Worm (Caenorhabditis elegans) whole organism, L3 larva: ENCODE measurements around the gene Y23B4A.1.

Experiments used
- ama-1 ChIP-seq: fragments of 150-350 bp; optimal IDR thresholded peaks from 2 replicates; lab custom pipeline; 2018
- ceh-9 ChIP-seq: sonication (generic microtip); optimal IDR thresholded peaks from 2 replicates; lab custom pipeline; 2018; ENCODE audit warnings: missing biosample characterization, missing genetic modification characterization
- elt-3 ChIP-seq, 3 experiments: fragments of 150-350 bp in 1 of 3; sonication (generic microtip) in 2 of 3; optimal IDR thresholded peaks; 2 replicates in 2 of 3; 4 replicates in 1 of 3; lab custom pipeline; 2014 to 2017; ENCODE audit warnings: missing biosample characterization in 3 of 3, missing genetic modification characterization in 3 of 3
- lin-15B ChIP-seq: fragments of 150-350 bp; optimal IDR thresholded peaks from 2 replicates; lab custom pipeline; 2014; ENCODE audit warnings: missing biosample characterization, missing genetic modification characterization
- lin-39 ChIP-seq: fragments of 150-350 bp; optimal IDR thresholded peaks from 2 replicates; lab custom pipeline; 2018; ENCODE audit warnings: missing biosample characterization, missing genetic modification reagents, missing genetic modification characterization
- lsy-12 ChIP-seq: sonication (generic microtip); optimal IDR thresholded peaks from 2 replicates; lab custom pipeline; 2016; ENCODE audit warnings: mild to moderate bottlenecking, missing genetic modification characterization, missing compliant biosample characterization
- mml-1 ChIP-seq: fragments of 150-350 bp; sonication (generic microtip); optimal IDR thresholded peaks from 3 replicates; lab custom pipeline; 2014; ENCODE audit warnings: missing biosample characterization, missing genetic modification characterization
- nfya-1 ChIP-seq: sonication (generic microtip); optimal IDR thresholded peaks from 2 replicates; lab custom pipeline; 2017; ENCODE audit warnings: missing genetic modification characterization, mild to moderate bottlenecking, missing compliant biosample characterization, antibody characterized with exemption, moderate library complexity; ENCODE audit not compliant: insufficient read depth
- nhr-11 ChIP-seq: fragments of 150-350 bp; optimal IDR thresholded peaks from 2 replicates; lab custom pipeline; 2014; ENCODE audit warnings: missing biosample characterization, missing genetic modification characterization
- nhr-237 ChIP-seq: fragments of 150-350 bp; optimal IDR thresholded peaks from 2 replicates; lab custom pipeline; 2014; ENCODE audit warnings: missing biosample characterization, missing genetic modification characterization
- nhr-28 ChIP-seq: fragments of 150-350 bp; optimal IDR thresholded peaks from 2 replicates; lab custom pipeline; 2014; ENCODE audit warnings: missing biosample characterization, missing genetic modification characterization
- sea-2 ChIP-seq: fragments of 150-350 bp; sonication (generic microtip); optimal IDR thresholded peaks from 4 replicates; lab custom pipeline; 2014; ENCODE audit warnings: missing biosample characterization, missing genetic modification reagents, missing genetic modification characterization
- unc-62 ChIP-seq: fragments of 150-350 bp; sonication (generic microtip); optimal IDR thresholded peaks from 4 replicates; lab custom pipeline; 2014; ENCODE audit warnings: missing biosample characterization, missing genetic modification reagents, missing genetic modification characterization

ce11 chrX:5872153-5872552 lies 45.0 kb downstream of the Y23B4A.1 start:
- TF ChIP-seq lin-15B (tag; lab: Kevin White, UChicago): no peak
- TF ChIP-seq mml-1 (tag; lab: Kevin White, UChicago): no peak
- TF ChIP-seq nhr-237: no peak
- TF ChIP-seq nfya-1 (tag; lab: Kevin White, UChicago): no peak
- TF ChIP-seq unc-62 (GFP tag; lab: Kevin White, UChicago): no peak
- TF ChIP-seq sea-2 (GFP tag; lab: Kevin White, UChicago): no peak
- no peak for TF ChIP-seq ama-1 (lab: Kevin White, UChicago)
- TF ChIP-seq lin-39 (tag; lab: Kevin White, UChicago): no peak
- TF ChIP-seq nhr-28 (tag; lab: Kevin White, UChicago): no peak
- TF ChIP-seq ceh-9 (tag; lab: Kevin White, UChicago): no peak
- TF ChIP-seq lsy-12: no peak
- TF ChIP-seq nhr-11 (tag; lab: Kevin White, UChicago): no peak
- TF ChIP-seq elt-3 (tag; optimal IDR thresholded peaks at IDR 0.05; lab: Kevin White, UChicago): no peak
